Worm (Caenorhabditis elegans) whole organism, mixed stage, embryonic: ENCODE measurements around the gene W02A2.12.

Experiments
- nhr-12 ChIP-seq: fragments of 150-350 bp; optimal IDR thresholded peaks from 2 replicates; lab custom pipeline; 2014; ENCODE audit warnings: missing biosample characterization, missing genetic modification characterization
- nhr-28 ChIP-seq: fragments of 150-350 bp; optimal IDR thresholded peaks from 2 replicates; lab custom pipeline; 2014; ENCODE audit warnings: missing biosample characterization, missing genetic modification characterization
- pha-4 ChIP-seq: fragments of 150-350 bp; optimal IDR thresholded peaks from 2 replicates; lab custom pipeline; 2018; ENCODE audit warnings: missing biosample characterization, missing genetic modification reagents, missing genetic modification characterization
- zip-8 ChIP-seq: fragments of 150-350 bp; optimal IDR thresholded peaks from 2 replicates; lab custom pipeline; 2014; ENCODE audit warnings: missing biosample characterization, missing genetic modification characterization

DNA sequence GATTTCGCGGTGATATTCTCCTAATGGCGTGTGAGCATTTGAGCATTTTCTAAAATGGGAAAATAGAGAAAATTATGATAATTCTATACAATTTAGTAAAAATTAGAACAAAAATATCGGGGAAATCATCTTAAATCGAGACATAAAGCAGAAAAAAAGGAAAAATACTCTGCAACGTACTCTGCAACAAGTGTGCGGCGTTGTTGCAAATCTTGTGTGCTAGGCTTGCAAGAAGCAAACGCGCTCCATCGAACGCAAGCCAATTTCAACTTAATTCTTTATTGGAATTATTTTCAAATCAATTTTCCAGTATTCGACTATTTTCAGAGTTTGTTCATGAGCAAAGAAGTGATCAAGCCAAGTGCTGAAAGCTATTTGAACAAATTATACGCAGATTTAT, 37.4 kb upstream of the W02A2.12 start, which contains the start of the genes Y62E10A.20, Y62E10A.23 and mdt-9:
- peak; percentile 62 for TF ChIP-seq nhr-28 (tag; lab: Kevin White, UChicago)
- TF ChIP-seq zip-8 (tag; lab: Kevin White, UChicago), result no peak
- peak; percentile 64 for TF ChIP-seq pha-4 (tag; lab: Kevin White, UChicago)
- no peak for TF ChIP-seq nhr-12 (tag; lab: Kevin White, UChicago)
